Worm (Caenorhabditis elegans): Measurements from ENCODE around the gene F55B11.5.

ce11 chrIV:14430853-14431252, 3.4 kb downstream of the F55B11.5 start, which contains the start of gene F55B11.4:
- no peak for TF ChIP-seq nhr-12 (tag; optimal IDR thresholded peaks at IDR 0.05)
- no peak for TF ChIP-seq blmp-1 (tag; optimal IDR thresholded peaks at IDR 0.05)
- no peak for TF ChIP-seq hlh-1 (tag; optimal IDR thresholded peaks at IDR 0.05)
- TF ChIP-seq unc-62 (GFP tag; optimal IDR thresholded peaks at IDR 0.05): no peak
- no peak for TF ChIP-seq nhr-28 (tag; optimal IDR thresholded peaks at IDR 0.05)
- TF ChIP-seq mep-1 (tag; optimal IDR thresholded peaks at IDR 0.05): no peak
